Worm (Caenorhabditis elegans): ENCODE results near the gene sra-1.

ce11 chrII:9516836-9517235 is 4.6 kb downstream of the sra-1 start, which contains the start of gene gcy-1:
- TF ChIP-seq flt-1 (GFP tag; IDR thresholded peaks at IDR 0.05) (no peak), klf-2 (GFP tag; conservative IDR thresholded peaks at IDR 0.05) (no peak), T22C8.4 (GFP tag; IDR thresholded peaks at IDR 0.05) (no peak), ztf-29 (GFP tag; IDR thresholded peaks at IDR 0.05) (no peak), med-1 (GFP tag; optimal IDR thresholded peaks at IDR 0.05; ENCODE audit: insufficient read depth) (no peak), ref-1 (GFP tag; conservative IDR thresholded peaks at IDR 0.05) (no peak), ztf-23 (GFP tag; IDR thresholded peaks at IDR 0.05) (no peak), cog-1 (tag; optimal IDR thresholded peaks at IDR 0.05) (no peak), tab-1 (GFP tag; IDR thresholded peaks at IDR 0.05) (no peak)

Data from whole organism, midembryonic.